Fruit fly (Drosophila melanogaster) whole organism, embryonic: ENCODE measurements around the gene pbl.

ENCODE experiments used
- Ada2b ChIP-seq: fragments of 200-800 bp; sonication (Bioruptor generic); IDR thresholded peaks from 2 replicates; pipeline ENCODE4 v1.3.6; 2022; ENCODE audit warnings: missing biosample characterization, missing genetic modification characterization
- Asciz ChIP-seq: fragments of 200-800 bp; sonication (Bioruptor generic); optimal IDR thresholded peaks from 2 replicates; lab custom pipeline; 2017; ENCODE audit warnings: missing biosample characterization, mild to moderate bottlenecking, missing genetic modification characterization, missing genetic modification reagents
- Atf-2 ChIP-seq: fragments of 200-800 bp; sonication (Bioruptor generic); optimal IDR thresholded peaks from 2 replicates; lab custom pipeline; 2016; ENCODE audit warnings: missing biosample characterization, missing genetic modification characterization
- CG10565 ChIP-seq: fragments of 200-800 bp; sonication (Bioruptor generic); optimal IDR thresholded peaks from 3 replicates; lab custom pipeline; 2016; ENCODE audit warnings: missing biosample characterization, mild to moderate bottlenecking, missing genetic modification characterization
- CG11696 ChIP-seq: fragments of 200-800 bp; sonication (Bioruptor generic); IDR thresholded peaks from 2 replicates; pipeline ENCODE4 v1.3.6; 2022; ENCODE audit warnings: missing biosample characterization, missing genetic modification characterization
- CG12391 ChIP-seq: fragments of 200-800 bp; sonication (Bioruptor generic); optimal IDR thresholded peaks from 3 replicates; lab custom pipeline; 2018; ENCODE audit warnings: missing biosample characterization, mild to moderate bottlenecking, missing genetic modification characterization, moderate library complexity
- CG13424 ChIP-seq: fragments of 200-800 bp; sonication (Bioruptor generic); optimal IDR thresholded peaks from 2 replicates; lab custom pipeline; 2019; ENCODE audit warnings: missing biosample characterization, mild to moderate bottlenecking, missing genetic modification characterization, moderate library complexity
- CG13624 ChIP-seq: fragments of 200-800 bp; sonication (Bioruptor generic); optimal IDR thresholded peaks from 2 replicates; lab custom pipeline; 2016; ENCODE audit warnings: missing biosample characterization, missing genetic modification characterization
- CG1529 ChIP-seq: fragments of 200-800 bp; sonication (Bioruptor generic); optimal IDR thresholded peaks from 3 replicates; lab custom pipeline; 2018; ENCODE audit warnings: missing biosample characterization, missing genetic modification characterization
- CG15696 ChIP-seq: fragments of 200-800 bp; sonication (Bioruptor generic); optimal IDR thresholded peaks from 2 replicates; lab custom pipeline; 2019; ENCODE audit warnings: missing biosample characterization, mild to moderate bottlenecking, missing genetic modification characterization, moderate library complexity
- CG17186 ChIP-seq: fragments of 200-800 bp; sonication (Bioruptor generic); optimal IDR thresholded peaks from 3 replicates; lab custom pipeline; 2017; ENCODE audit warnings: missing biosample characterization, missing genetic modification reagents, missing genetic modification characterization
- CG17385 ChIP-seq: fragments of 200-800 bp; sonication (Bioruptor generic); optimal IDR thresholded peaks from 3 replicates; lab custom pipeline; 2018; ENCODE audit warnings: missing biosample characterization, mild to moderate bottlenecking, missing genetic modification characterization
- CG17568 ChIP-seq: fragments of 200-800 bp; sonication (Bioruptor generic); optimal IDR thresholded peaks from 2 replicates; lab custom pipeline; 2018; ENCODE audit warnings: missing biosample characterization, mild to moderate bottlenecking, missing genetic modification characterization, moderate library complexity
- CG2199 ChIP-seq: fragments of 200-800 bp; sonication (Bioruptor generic); IDR thresholded peaks from 3 replicates; pipeline ENCODE4 v1.3.6; 2022; ENCODE audit warnings: missing biosample characterization, missing genetic modification characterization
- CG30403 ChIP-seq: fragments of 200-800 bp; sonication (Bioruptor generic); optimal IDR thresholded peaks from 3 replicates; lab custom pipeline; 2016; ENCODE audit warnings: missing biosample characterization, missing genetic modification characterization
- CG31388 ChIP-seq: fragments of 200-800 bp; sonication (Bioruptor generic); optimal IDR thresholded peaks from 2 replicates; lab custom pipeline; 2016; ENCODE audit warnings: missing biosample characterization, missing genetic modification characterization
- CG33557 ChIP-seq: fragments of 200-800 bp; sonication (Bioruptor generic); optimal IDR thresholded peaks from 2 replicates; lab custom pipeline; 2019; ENCODE audit warnings: missing biosample characterization, mild to moderate bottlenecking, missing genetic modification characterization, moderate library complexity
- CG4617 ChIP-seq: fragments of 200-800 bp; sonication (Bioruptor generic); optimal IDR thresholded peaks from 3 replicates; lab custom pipeline; 2016; ENCODE audit warnings: missing biosample characterization, missing genetic modification characterization, borderline replicate concordance
- CG6765 ChIP-seq: fragments of 200-800 bp; sonication (Bioruptor generic); optimal IDR thresholded peaks from 3 replicates; lab custom pipeline; 2017; ENCODE audit warnings: missing biosample characterization, mild to moderate bottlenecking, missing genetic modification characterization
- CG7556 ChIP-seq: fragments of 200-800 bp; sonication (Bioruptor generic); optimal IDR thresholded peaks from 2 replicates; lab custom pipeline; 2017; ENCODE audit warnings: missing biosample characterization, mild to moderate bottlenecking, missing genetic modification characterization
- CG7745 ChIP-seq: fragments of 200-800 bp; sonication (Bioruptor generic); optimal IDR thresholded peaks from 2 replicates; lab custom pipeline; 2018; ENCODE audit warnings: missing biosample characterization, mild to moderate bottlenecking, missing genetic modification characterization, moderate library complexity
- CG9437 ChIP-seq: fragments of 200-800 bp; sonication (Bioruptor generic); optimal IDR thresholded peaks from 2 replicates; lab custom pipeline; 2018; ENCODE audit warnings: missing biosample characterization, mild to moderate bottlenecking, missing genetic modification characterization
- CG9609 ChIP-seq: fragments of 200-800 bp; sonication (Bioruptor generic); optimal IDR thresholded peaks from 3 replicates; lab custom pipeline; 2016; ENCODE audit warnings: missing biosample characterization, missing genetic modification characterization
- Camta ChIP-seq: fragments of 200-800 bp; sonication (Bioruptor generic); optimal IDR thresholded peaks from 2 replicates; lab custom pipeline; 2016; ENCODE audit warnings: missing biosample characterization, missing genetic modification characterization
- Doc3 ChIP-seq: fragments of 200-800 bp; sonication (Bioruptor generic); IDR thresholded peaks from 3 replicates; pipeline ENCODE4 v1.3.6; 2022; ENCODE audit warnings: missing biosample characterization, missing genetic modification characterization; ENCODE audit not compliant: partially characterized antibody
- E2f1 ChIP-seq: fragments of 200-800 bp; sonication (Bioruptor generic); IDR thresholded peaks from 2 replicates; pipeline ENCODE4 v1.3.6; 2022; ENCODE audit warnings: missing biosample characterization, missing genetic modification characterization
- Ets65A ChIP-seq: fragments of 200-800 bp; sonication (Bioruptor generic); peaks from one replicate; lab custom pipeline; 2016; ENCODE audit warnings: missing biosample characterization, missing genetic modification characterization
- H15 ChIP-seq: fragments of 200-800 bp; sonication (Bioruptor generic); IDR thresholded peaks from 3 replicates; pipeline ENCODE4 v1.3.6; 2022; ENCODE audit warnings: missing biosample characterization, missing genetic modification characterization
- Hey ChIP-seq: fragments of 200-800 bp; sonication (Bioruptor generic); optimal IDR thresholded peaks from 3 replicates; lab custom pipeline; 2018; ENCODE audit warnings: missing biosample characterization, mild to moderate bottlenecking, missing genetic modification characterization
- HmgZ ChIP-seq: fragments of 200-800 bp; sonication (Bioruptor generic); optimal IDR thresholded peaks from 2 replicates; lab custom pipeline; 2018; ENCODE audit warnings: missing biosample characterization, mild to moderate bottlenecking, missing genetic modification characterization
- Hmr ChIP-seq: fragments of 200-800 bp; sonication (Bioruptor generic); optimal IDR thresholded peaks from 3 replicates; lab custom pipeline; 2017; ENCODE audit warnings: mild to moderate bottlenecking, missing biosample characterization, missing genetic modification reagents, missing genetic modification characterization
- Jarid2 ChIP-seq: fragments of 200-800 bp; sonication (Bioruptor generic); optimal IDR thresholded peaks from 3 replicates; lab custom pipeline; 2017; ENCODE audit warnings: mild to moderate bottlenecking, missing biosample characterization, missing genetic modification reagents, missing genetic modification characterization
- Neu2 ChIP-seq: fragments of 200-800 bp; sonication (Bioruptor generic); optimal IDR thresholded peaks from 3 replicates; lab custom pipeline; 2016; ENCODE audit warnings: missing biosample characterization, missing genetic modification characterization, borderline replicate concordance
- amos ChIP-seq: fragments of 200-800 bp; sonication (Bioruptor generic); IDR thresholded peaks from 2 replicates; pipeline ENCODE4 v1.3.6; 2022; ENCODE audit warnings: missing biosample characterization, missing genetic modification characterization; ENCODE audit not compliant: partially characterized antibody
- caup ChIP-seq: fragments of 200-800 bp; sonication (Bioruptor generic); optimal IDR thresholded peaks from 3 replicates; lab custom pipeline; 2017; ENCODE audit warnings: missing biosample characterization, mild to moderate bottlenecking, missing genetic modification characterization, moderate library complexity; ENCODE audit not compliant: severe bottlenecking
- chif ChIP-seq, 2 experiments: fragments of 200-800 bp; sonication (Bioruptor generic); optimal IDR thresholded peaks; 3 replicates each; lab custom pipeline; 2016; ENCODE audit warnings: missing biosample characterization in 2 of 2, missing genetic modification characterization in 2 of 2
- dysf ChIP-seq: fragments of 200-800 bp; sonication (Bioruptor generic); IDR thresholded peaks from 3 replicates; pipeline ENCODE4 v1.3.6; 2022; ENCODE audit warnings: missing biosample characterization, missing genetic modification characterization
- gsb ChIP-seq: fragments of 200-800 bp; sonication (Bioruptor generic); IDR thresholded peaks from 2 replicates; pipeline ENCODE4 v1.3.6; 2022; ENCODE audit warnings: missing biosample characterization, missing genetic modification characterization
- maf-S ChIP-seq: fragments of 200-800 bp; sonication (Bioruptor generic); optimal IDR thresholded peaks from 2 replicates; lab custom pipeline; 2016; ENCODE audit warnings: missing biosample characterization, missing genetic modification characterization
- onecut ChIP-seq: fragments of 200-800 bp; sonication (Bioruptor generic); IDR thresholded peaks from 2 replicates; pipeline ENCODE4 v1.3.6; 2022; ENCODE audit warnings: missing biosample characterization, missing genetic modification characterization
- pan ChIP-seq, 4 experiments: fragments of >200 bp in 3 of 4; fragments of 200-800 bp in 1 of 4; sonication (Bioruptor generic) in 1 of 4; optimal IDR thresholded peaks in 3 of 4; IDR thresholded peaks in 1 of 4; 2 replicates each; pipeline versions ENCODE4 v1.3.6 to Lab custom; 2017 to 2022; ENCODE audit warnings: missing biosample characterization in 2 of 4, missing genetic modification characterization in 2 of 4, mixed read lengths in 1 of 4
- pb ChIP-seq: fragments of 200-800 bp; sonication (Bioruptor generic); optimal IDR thresholded peaks from 3 replicates; lab custom pipeline; 2016; ENCODE audit warnings: missing biosample characterization, missing genetic modification characterization
- salm ChIP-seq: fragments of 200-800 bp; sonication (Bioruptor generic); optimal IDR thresholded peaks from 2 replicates; lab custom pipeline; 2018; ENCODE audit warnings: missing biosample characterization, mild to moderate bottlenecking, missing genetic modification characterization
- trem ChIP-seq: fragments of 200-800 bp; optimal IDR thresholded peaks from 3 replicates; lab custom pipeline; 2019; ENCODE audit warnings: missing biosample characterization, mild to moderate bottlenecking, missing genetic modification characterization, moderate library complexity
- vnd ChIP-seq: fragments of 200-800 bp; sonication (Bioruptor generic); IDR thresholded peaks from 3 replicates; pipeline ENCODE4 v1.3.6; 2022; ENCODE audit warnings: missing biosample characterization, missing genetic modification characterization; ENCODE audit not compliant: partially characterized antibody
- vvl ChIP-seq: fragments of 200-800 bp; sonication (Bioruptor generic); IDR thresholded peaks from 2 replicates; pipeline ENCODE4 v1.3.6; 2022; ENCODE audit warnings: missing biosample characterization, missing genetic modification characterization
- wek ChIP-seq: fragments of 200-800 bp; sonication (Bioruptor generic); optimal IDR thresholded peaks from 3 replicates; lab custom pipeline; 2018; ENCODE audit warnings: missing biosample characterization, mild to moderate bottlenecking, missing genetic modification characterization, moderate library complexity

Gene pbl

dm6 chr3L:7911765-7912556 lies at the start of gene pbl, which contains the start of gene CG8281 (continued):
- TF ChIP-seq CG31388 (GFP tag; lab: Kevin White, UChicago): no peak
- no peak for TF ChIP-seq H15
- TF ChIP-seq wek (GFP tag; lab: Kevin White, UChicago): peak; percentile 97
- no peak for TF ChIP-seq pan (optimal IDR thresholded peaks at IDR 0.05; lab: Kevin White, UChicago)
- peak in 1 of 2 experiments; percentile 54 for TF ChIP-seq pan (GFP tag; optimal IDR thresholded peaks at IDR 0.05 in 1 of 2, IDR thresholded peaks at IDR 0.05 in 1 of 2)
- peak; percentile 71 for TF ChIP-seq Ets65A (GFP tag; lab: Kevin White, UChicago)
- TF ChIP-seq HmgZ (tag; lab: Kevin White, UChicago): peak; percentile 0
- TF ChIP-seq Ada2b (GFP tag; lab: Robert Waterston, UW): peak; percentile 44; the same call in 1 of the 2 replicates
- TF ChIP-seq Asciz (GFP tag; lab: Kevin White, UChicago): no peak
- TF ChIP-seq CG6765 (GFP tag; lab: Kevin White, UChicago): peak; percentile 28
- TF ChIP-seq Hmr: peak; percentile 76
- peak; percentile 56 for TF ChIP-seq CG9609 (GFP tag; lab: Kevin White, UChicago)
- TF ChIP-seq CG13624 (GFP tag; lab: Kevin White, UChicago): peak; percentile 38
- TF ChIP-seq amos (GFP tag; lab: Robert Waterston, UW): peak; percentile 80
- peak; percentile 47 for TF ChIP-seq CG4617 (GFP tag; lab: Kevin White, UChicago)
- peak; percentile 40 for TF ChIP-seq CG15696
- TF ChIP-seq CG1529 (GFP tag; lab: Kevin White, UChicago): no peak
- TF ChIP-seq Jarid2 (GFP tag; lab: Kevin White, UChicago): peak; percentile 24
- peak; percentile 49 for TF ChIP-seq caup (GFP tag; lab: Kevin White, UChicago)
- TF ChIP-seq CG13424 (tag; lab: Kevin White, UChicago): peak; percentile 52
- TF ChIP-seq CG7745 (tag; lab: Kevin White, UChicago): no peak
- peak; percentile 48; the same call in 1 of the 3 replicates for TF ChIP-seq dysf (GFP tag; lab: Robert Waterston, UW)
- peak; percentile 73 for TF ChIP-seq CG9437 (GFP tag; lab: Kevin White, UChicago)
- TF ChIP-seq pb: no peak
- peak; percentile 63 for TF ChIP-seq CG17186 (GFP tag; lab: Kevin White, UChicago)
- TF ChIP-seq Neu2: peak; percentile 61
- TF ChIP-seq CG17568: peak; percentile 46
- TF ChIP-seq CG17385 (GFP tag; lab: Kevin White, UChicago): peak; percentile 22
- peak; percentile 54 for TF ChIP-seq E2f1 (GFP tag; lab: Robert Waterston, UW)
- TF ChIP-seq gsb (GFP tag; lab: Robert Waterston, UW): no peak
- TF ChIP-seq CG11696 (GFP tag; lab: Robert Waterston, UW): peak; percentile 36; the same call in 1 of the 2 replicates
- TF ChIP-seq CG30403 (GFP tag; lab: Kevin White, UChicago): peak; percentile 49
- TF ChIP-seq CG2199: 0 out of 3 replicates have a peak, but pooled peaks have one; percentile 65
- TF ChIP-seq chif (GFP tag; optimal IDR thresholded peaks at IDR 0.05; lab: Kevin White, UChicago): peak; percentile 28 to 50
- TF ChIP-seq Atf-2 (GFP tag; lab: Kevin White, UChicago): no peak
- TF ChIP-seq maf-S (GFP tag; lab: Kevin White, UChicago): peak; percentile 15
- TF ChIP-seq CG33557: no peak
- peak; percentile 24 for TF ChIP-seq Camta (GFP tag; lab: Kevin White, UChicago)
- TF ChIP-seq salm (tag; lab: Kevin White, UChicago): no peak
- TF ChIP-seq vvl: peak; percentile 57; the same call in 1 of the 2 replicates
- TF ChIP-seq CG10565 (GFP tag; lab: Kevin White, UChicago): no peak
- TF ChIP-seq CG12391 (tag; lab: Kevin White, UChicago): peak; percentile 63
- peak; percentile 38; the same call in 2 of the 3 replicates for TF ChIP-seq vnd
- peak; percentile 75; the same call in 2 of the 3 replicates for TF ChIP-seq Doc3 (GFP tag; lab: Robert Waterston, UW)
- TF ChIP-seq CG7556 (GFP tag; lab: Kevin White, UChicago): peak; percentile 33
- peak; percentile 47 for TF ChIP-seq trem (tag; lab: Kevin White, UChicago)
- peak; percentile 21; the same call in 1 of the 2 replicates for TF ChIP-seq onecut
- no peak for TF ChIP-seq Hey
